Worm (Caenorhabditis elegans) whole organism, L4/young adult: ENCODE measurements around the gene C14A4.8.

Experiments
- W03F9.2 ChIP-seq: fragments of 150-350 bp; optimal IDR thresholded peaks from 2 replicates; lab custom pipeline; 2014; ENCODE audit warnings: missing biosample characterization, missing genetic modification characterization
- him-1 ChIP-seq: sonication (generic microtip); optimal IDR thresholded peaks from 2 replicates; lab custom pipeline; 2016; ENCODE audit warnings: missing genotype, missing genetic modification reagents, missing genetic modification characterization, missing compliant biosample characterization

DNA sequence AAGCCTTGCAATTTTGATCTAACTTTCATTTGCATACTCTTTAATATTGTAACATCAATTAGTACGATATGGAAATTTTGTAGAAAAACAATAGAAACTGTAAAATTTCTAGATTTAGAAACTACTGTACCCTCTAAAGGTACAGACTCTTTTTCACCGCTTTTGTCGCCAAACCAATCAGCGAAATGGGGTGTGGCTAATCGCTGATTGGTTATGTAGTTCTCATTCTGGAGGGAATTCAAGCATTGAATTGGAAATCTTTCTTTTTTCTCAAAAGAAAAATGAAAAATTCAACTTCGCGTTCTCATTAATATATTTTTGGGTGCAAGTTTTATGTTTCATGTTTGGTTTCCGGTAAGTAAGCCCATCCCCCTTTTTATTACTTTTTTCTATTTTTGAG lies 5.6 kb upstream of the C14A4.8 start:
- TF ChIP-seq him-1 (no peak), W03F9.2 (tag; lab: Kevin White, UChicago) (no peak)
